Fruit fly (Drosophila melanogaster) whole organism, wandering third instar larva: ENCODE measurements around the gene Gr77a.

Source experiments
- Myc ChIP-seq: fragments of >200 bp; optimal IDR thresholded peaks from 2 replicates; lab custom pipeline; 2017
- OdsH ChIP-seq: fragments of 200-800 bp; sonication (Bioruptor generic); optimal IDR thresholded peaks from 2 replicates; lab custom pipeline; 2016; ENCODE audit warnings: missing biosample characterization, mild to moderate bottlenecking, missing genetic modification characterization
- psq ChIP-seq: fragments of 200-800 bp; sonication (Bioruptor generic); optimal IDR thresholded peaks from 3 replicates; lab custom pipeline; 2017; ENCODE audit warnings: missing biosample characterization, mild to moderate bottlenecking, missing genetic modification characterization, moderate library complexity

DNA sequence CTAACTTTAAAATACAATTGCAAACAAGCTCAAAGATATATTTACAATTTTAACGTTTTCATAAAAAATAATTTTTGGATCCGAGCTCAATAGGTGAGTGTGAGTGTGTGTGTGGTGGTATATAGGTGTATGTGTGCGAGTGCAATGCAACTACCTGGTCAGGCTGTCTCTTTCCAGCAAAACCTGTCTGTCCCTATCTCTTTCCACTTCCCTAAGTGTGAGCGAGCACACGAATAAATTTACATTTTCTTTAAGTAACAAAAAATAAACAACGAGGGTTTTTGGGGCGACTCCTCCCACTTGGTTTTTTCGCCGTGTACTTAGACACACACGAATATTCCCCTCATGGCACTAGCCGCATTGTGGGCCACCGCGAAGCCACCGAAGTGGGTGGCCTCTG, 46.7 kb downstream of the Gr77a start:
- TF ChIP-seq Myc (lab: Kevin White, UChicago) (no peak), psq (GFP tag; lab: Kevin White, UChicago) (no peak), OdsH (GFP tag; lab: Kevin White, UChicago) (no peak)
